Worm (Caenorhabditis elegans) whole organism, midembryonic: ENCODE results near the gene sri-36.
"Not testable (repeated sequence)": the region's sequence is repeated elsewhere in the genome, so short reads cannot be mapped to it uniquely, and the experiment has no call there.

Experiments
- T22C8.4 ChIP-seq: fragments of 200-800 bp; sonication (Bioruptor generic); IDR thresholded peaks from 2 replicates; pipeline ENCODE4 v1.3.6; 2022; ENCODE audit warnings: missing genetic modification characterization, missing compliant biosample characterization
- cog-1 ChIP-seq: sonication (generic microtip); optimal IDR thresholded peaks from 2 replicates; lab custom pipeline; 2016; ENCODE audit warnings: missing genetic modification characterization, missing compliant biosample characterization
- flt-1 ChIP-seq: fragments of 200-800 bp; sonication (Bioruptor generic); IDR thresholded peaks from 2 replicates; pipeline ENCODE4 v1.3.6; 2022; ENCODE audit warnings: missing genetic modification characterization, missing compliant biosample characterization
- klf-2 ChIP-seq: fragments of 200-800 bp; sonication (Bioruptor generic); conservative IDR thresholded peaks from 2 replicates; pipeline ENCODE4 v1.3.6; 2022; ENCODE audit warnings: missing genetic modification reagents, missing genetic modification characterization, missing compliant biosample characterization
- med-1 ChIP-seq: sonication (generic microtip); optimal IDR thresholded peaks from 2 replicates; lab custom pipeline; 2017; ENCODE audit warnings: missing genetic modification characterization, mild to moderate bottlenecking, missing compliant biosample characterization, antibody characterized with exemption, missing genetic modification reagents; ENCODE audit not compliant: insufficient read depth
- ref-1 ChIP-seq: fragments of 200-800 bp; sonication (Bioruptor generic); conservative IDR thresholded peaks from 2 replicates; pipeline ENCODE4 v1.3.6; 2022; ENCODE audit warnings: missing genetic modification reagents, missing genetic modification characterization, missing compliant biosample characterization
- tab-1 ChIP-seq: fragments of 200-800 bp; sonication (Bioruptor generic); IDR thresholded peaks from 2 replicates; pipeline ENCODE4 v1.3.6; 2022; ENCODE audit warnings: missing genetic modification characterization, missing compliant biosample characterization
- ztf-23 ChIP-seq: fragments of 200-800 bp; sonication (Bioruptor generic); IDR thresholded peaks from 2 replicates; pipeline ENCODE4 v1.3.6; 2022; ENCODE audit warnings: missing genetic modification reagents, missing genetic modification characterization, missing compliant biosample characterization
- ztf-29 ChIP-seq: fragments of 200-800 bp; sonication (Bioruptor generic); IDR thresholded peaks from 2 replicates; pipeline ENCODE4 v1.3.6; 2022; ENCODE audit warnings: missing genetic modification reagents, missing genetic modification characterization, missing compliant biosample characterization

Gene sri-36

ce11 chrII:2585493-2585892 is at the start of gene sri-36:
Gene sri-36, minus strand, starts transcription at chrII:2585593.
- no peak for TF ChIP-seq ref-1
- no peak for TF ChIP-seq cog-1 (tag; lab: Kevin White, UChicago)
- no peak for TF ChIP-seq ztf-29 (GFP tag; lab: Robert Waterston, UW)
- TF ChIP-seq T22C8.4, result no peak
- TF ChIP-seq tab-1 (GFP tag; lab: Robert Waterston, UW), result no peak
- TF ChIP-seq ztf-23, result no peak
- no peak for TF ChIP-seq flt-1
- TF ChIP-seq med-1, result no peak
- no peak for TF ChIP-seq klf-2 (GFP tag; lab: Robert Waterston, UW)

DNA sequence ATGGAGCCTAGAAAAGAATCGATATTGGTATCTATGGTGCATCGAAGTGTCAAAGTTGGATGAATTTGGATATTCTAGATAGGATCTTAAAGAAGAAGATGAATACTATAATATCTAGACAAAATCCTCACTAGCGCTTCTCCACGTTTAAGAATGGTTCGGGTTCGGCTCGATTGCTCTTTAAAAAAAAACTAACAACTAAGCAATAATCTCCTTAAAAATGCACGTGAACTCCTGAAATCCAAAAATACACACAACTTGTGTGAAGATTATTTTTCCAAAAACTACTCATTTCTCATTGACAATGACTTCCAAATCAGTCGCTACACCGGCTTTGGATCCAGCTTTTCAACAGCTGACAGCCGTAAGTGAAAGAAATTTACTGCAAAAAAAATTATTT is 45.8 kb upstream of the sri-36 start, which contains the start of gene D2062.1:
TSS of gene D2062.1 (plus strand) at position 301 of the 400 bp plus-strand sequence.
- TF ChIP-seq med-1 (no peak), tab-1 (GFP tag; lab: Robert Waterston, UW) (no peak), ztf-23 (no peak), T22C8.4 (no peak), ref-1 (no peak), flt-1 (no peak), klf-2 (GFP tag; lab: Robert Waterston, UW) (no peak)

- TF ChIP-seq tab-1 (GFP tag; lab: Robert Waterston, UW) (no peak), ztf-29 (GFP tag; lab: Robert Waterston, UW) (no peak), klf-2 (GFP tag; lab: Robert Waterston, UW) (no peak), ztf-23 (no peak), T22C8.4 (no peak), flt-1 (no peak), cog-1 (tag; lab: Kevin White, UChicago) (no peak), ref-1 (no peak), med-1 (no peak)
Observed at ce11 chrII:2629270-2629669, 43.9 kb upstream of the sri-36 start, which contains the start of gene sri-37. Gene sri-37, plus strand, starts transcription at chrII:2629570.

DNA sequence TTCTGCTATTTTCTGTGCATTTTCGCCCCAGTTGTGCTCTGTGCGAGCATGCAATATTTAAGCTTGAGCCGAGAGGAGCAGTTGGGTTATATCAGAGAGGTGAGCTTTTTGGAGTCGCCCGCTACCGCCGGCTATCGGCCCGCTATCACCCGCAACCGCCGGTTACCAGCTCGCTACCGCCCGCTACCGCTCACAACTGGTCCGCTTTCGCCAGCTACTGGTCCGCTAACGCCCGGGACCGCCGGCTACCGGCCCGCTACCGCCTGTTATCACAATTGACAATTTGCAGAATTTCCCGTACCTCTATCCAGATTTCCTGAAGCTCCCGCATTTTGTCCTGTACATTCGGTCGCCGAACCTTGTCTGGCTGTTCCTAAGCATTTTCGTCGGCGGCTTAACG is 43.0 kb upstream of the sri-36 start:
- TF ChIP-seq flt-1, result peak; percentile 44; the same call in 1 of the 2 replicates
- TF ChIP-seq cog-1 (tag; lab: Kevin White, UChicago), result no peak

ce11 chrII:2627154-2627799 is 41.9 kb upstream of the sri-36 start, which contains the start of gene sri-71:
Gene sri-71, plus strand, starts transcription at chrII:2627749.
- no peak for TF ChIP-seq flt-1
- no peak for TF ChIP-seq cog-1 (tag; lab: Kevin White, UChicago)
- no peak for TF ChIP-seq med-1
- no peak for TF ChIP-seq tab-1 (GFP tag; lab: Robert Waterston, UW)
- TF ChIP-seq T22C8.4, result no peak
- no peak for TF ChIP-seq ztf-29 (GFP tag; lab: Robert Waterston, UW)
- TF ChIP-seq ztf-23, result no peak
- TF ChIP-seq ref-1, result no peak
- no peak for TF ChIP-seq klf-2 (GFP tag; lab: Robert Waterston, UW)

ce11 chrII:2624792-2625191 is 39.4 kb upstream of the sri-36 start, which contains the start of gene lgc-28:
Gene lgc-28, plus strand, starts transcription at chrII:2625092.
- no peak for TF ChIP-seq flt-1
- TF ChIP-seq tab-1 (GFP tag; lab: Robert Waterston, UW), result no peak
- TF ChIP-seq cog-1 (tag; lab: Kevin White, UChicago), result no peak
- no peak for TF ChIP-seq ztf-29 (GFP tag; lab: Robert Waterston, UW)
- TF ChIP-seq klf-2 (GFP tag; lab: Robert Waterston, UW), result no peak
- TF ChIP-seq ztf-23, result no peak
- TF ChIP-seq T22C8.4, result no peak

DNA sequence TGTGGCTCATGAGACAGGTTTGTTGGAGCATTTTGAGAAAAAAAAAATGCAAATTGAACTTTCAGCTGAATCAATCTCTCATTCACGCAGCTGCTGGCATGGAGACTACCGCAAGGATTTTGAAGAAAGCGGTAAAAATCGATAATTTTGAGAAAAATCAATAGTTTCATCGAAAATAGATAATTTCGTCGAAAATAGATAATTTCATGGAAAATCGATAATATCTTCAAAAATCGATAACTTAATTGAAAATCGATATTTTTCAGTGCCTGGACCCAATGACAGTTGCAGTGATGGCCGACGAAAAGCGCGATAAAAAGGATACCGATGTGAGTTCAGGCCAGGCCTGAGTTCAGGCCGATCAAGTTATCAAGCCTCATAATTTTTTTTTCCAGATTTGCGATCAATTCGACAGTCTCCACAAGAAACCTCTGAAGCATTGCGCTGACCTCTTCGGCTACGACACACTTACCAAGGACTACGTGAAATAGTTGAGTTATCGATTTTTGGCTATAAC is 37.6 kb upstream of the sri-36 start, which contains the start of gene D2062.4:
TSS of gene D2062.4 (plus strand) at position 467 of the 517 bp plus-strand sequence.
- TF ChIP-seq T22C8.4, result peak; percentile 53; the same call in 1 of the 2 replicates

DNA sequence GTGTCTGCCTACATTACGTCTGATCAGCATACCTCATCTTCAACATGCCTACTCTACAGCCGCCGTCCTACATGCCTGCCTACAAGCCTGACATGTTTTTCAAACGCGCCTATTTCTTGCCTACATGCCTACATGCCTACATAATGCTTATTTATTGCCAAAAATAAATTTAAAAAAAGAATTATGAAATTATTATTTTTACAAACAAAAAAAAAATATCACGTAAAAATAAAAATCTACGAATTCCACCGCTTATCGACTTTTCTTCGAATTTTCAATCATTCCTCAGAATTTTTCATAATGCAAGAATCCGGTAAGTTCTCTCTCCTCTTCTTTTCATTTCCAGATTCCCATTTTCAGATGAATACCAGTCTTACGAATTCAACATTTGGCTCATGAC is 37.1 kb upstream of the sri-36 start, which contains the start of gene D2062.5:
TSS of gene D2062.5 (plus strand) at position 301 of the 400 bp plus-strand sequence.
- TF ChIP-seq flt-1 (no peak), ref-1 (no peak)

DNA sequence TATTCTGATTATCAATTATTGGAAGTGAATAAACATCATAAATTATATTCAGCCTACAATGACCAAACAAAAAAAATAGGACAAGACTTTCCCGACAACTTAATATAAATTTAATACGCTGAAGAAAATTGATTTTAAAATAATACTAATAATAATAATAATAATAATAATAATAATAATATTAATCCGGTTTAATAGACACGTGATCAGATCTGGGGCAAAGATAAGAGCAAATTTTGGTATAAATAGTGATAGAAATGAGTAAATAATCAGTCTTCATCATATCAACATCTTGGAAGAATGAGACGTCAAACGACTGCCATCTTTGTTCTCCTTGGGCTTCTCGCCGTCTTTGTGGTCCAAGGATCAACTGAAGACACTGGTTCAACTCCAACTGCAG is 33.8 kb upstream of the sri-36 start, which contains the start of gene msrp-6:
TSS of gene msrp-6 (plus strand) at position 301 of the 400 bp plus-strand sequence.
- not testable (repeated sequence) for TF ChIP-seq flt-1; ztf-29 (GFP tag; lab: Robert Waterston, UW); tab-1 (GFP tag; lab: Robert Waterston, UW)

ce11 chrII:2616634-2617033 is 31.2 kb upstream of the sri-36 start, which contains the start of gene msrp-5:
Gene msrp-5, plus strand, starts transcription at chrII:2616934.
- TF ChIP-seq ztf-29 (GFP tag; lab: Robert Waterston, UW); flt-1; ref-1: not testable (repeated sequence)

DNA sequence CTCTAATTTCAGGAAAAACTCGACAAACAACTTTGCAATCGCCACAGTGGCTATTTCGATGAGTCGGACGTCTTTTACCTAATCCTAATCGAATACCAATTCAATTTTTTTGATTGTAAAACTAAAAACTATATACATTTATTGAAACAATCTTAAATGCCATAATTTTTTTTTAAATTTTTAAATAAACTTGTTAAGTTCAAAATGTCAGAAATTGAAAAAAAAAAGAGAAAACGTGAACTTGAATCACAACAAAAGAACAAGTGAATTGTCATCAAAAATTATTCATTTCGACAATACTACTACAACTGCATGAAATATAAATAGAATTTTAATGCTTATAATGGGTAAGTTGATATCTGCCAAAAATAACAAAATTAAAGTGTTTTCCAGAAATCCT is 26.9 kb upstream of the sri-36 start, which contains the start of gene D2062.13:
TSS of gene D2062.13 (plus strand) at position 301 of the 400 bp plus-strand sequence.
- TF ChIP-seq flt-1; cog-1 (tag; lab: Kevin White, UChicago); ztf-23: not testable (repeated sequence)
